Fruit fly (Drosophila melanogaster): Measurements from ENCODE around the gene CG43867.

dm6 chrX:779344-779743, 148.4 kb downstream of the CG43867 start:
- TF ChIP-seq Mnt (GFP tag; optimal IDR thresholded peaks at IDR 0.05), result no peak
- no peak for TF ChIP-seq CG7045 (GFP tag; optimal IDR thresholded peaks at IDR 0.05)
- TF ChIP-seq tj (GFP tag; optimal IDR thresholded peaks at IDR 0.05), result no peak
- no peak for TF ChIP-seq ovo (GFP tag; optimal IDR thresholded peaks at IDR 0.05)
- TF ChIP-seq CG1620 (GFP tag; optimal IDR thresholded peaks at IDR 0.05), result no peak

Data from whole organism, adult.